Fruit fly (Drosophila melanogaster) whole organism, embryonic: ENCODE measurements around the gene Adh.

Experiments
- Blimp-1 ChIP-seq: fragments of 200-800 bp; sonication (Bioruptor generic); optimal IDR thresholded peaks from 3 replicates; lab custom pipeline; 2018; ENCODE audit warnings: missing biosample characterization, missing genetic modification characterization, mild to moderate bottlenecking, moderate library complexity, missing genetic modification reagents
- CG10959 ChIP-seq: fragments of 200-800 bp; sonication (Bioruptor generic); IDR thresholded peaks from 2 replicates; pipeline ENCODE4 v1.3.6; 2022; ENCODE audit warnings: missing biosample characterization, missing genetic modification characterization
- CG1233 ChIP-seq: fragments of 200-800 bp; sonication (Bioruptor generic); optimal IDR thresholded peaks from 4 replicates; lab custom pipeline; 2018; ENCODE audit warnings: missing biosample characterization, mild to moderate bottlenecking, missing genetic modification characterization
- CG14441 ChIP-seq: fragments of 200-800 bp; sonication (Bioruptor generic); IDR thresholded peaks from 2 replicates; pipeline ENCODE4 v1.3.6; 2022; ENCODE audit warnings: missing biosample characterization, missing genetic modification characterization
- CG17359 ChIP-seq: fragments of 200-800 bp; sonication (Bioruptor generic); optimal IDR thresholded peaks from 3 replicates; lab custom pipeline; 2018; ENCODE audit warnings: missing biosample characterization, mild to moderate bottlenecking, missing genetic modification characterization, moderate library complexity
- CG2199 ChIP-seq: fragments of 200-800 bp; sonication (Bioruptor generic); IDR thresholded peaks from 3 replicates; pipeline ENCODE4 v1.3.6; 2022; ENCODE audit warnings: missing biosample characterization, missing genetic modification characterization
- CG2678 ChIP-seq: fragments of 200-800 bp; sonication (Bioruptor generic); optimal IDR thresholded peaks from 3 replicates; lab custom pipeline; 2019; ENCODE audit warnings: missing biosample characterization, mild to moderate bottlenecking, missing genetic modification characterization, moderate library complexity
- CG2712 ChIP-seq: fragments of 200-800 bp; optimal IDR thresholded peaks from 3 replicates; lab custom pipeline; 2019; ENCODE audit warnings: missing biosample characterization, mild to moderate bottlenecking, missing genetic modification characterization, moderate library complexity
- CG34224 ChIP-seq: fragments of 200-800 bp; sonication (Bioruptor generic); IDR thresholded peaks from 3 replicates; pipeline ENCODE4 v1.3.6; 2022; ENCODE audit warnings: missing biosample characterization, missing genetic modification characterization; ENCODE audit not compliant: partially characterized antibody
- CG43689 ChIP-seq: fragments of 200-800 bp; sonication (Bioruptor generic); IDR thresholded peaks from 2 replicates; pipeline ENCODE4 v1.3.6; 2022; ENCODE audit warnings: missing biosample characterization, missing genetic modification characterization
- CG4404 ChIP-seq: fragments of 200-800 bp; sonication (Bioruptor generic); IDR thresholded peaks from 2 replicates; pipeline ENCODE4 v1.3.6; 2022; ENCODE audit warnings: missing biosample characterization, missing genetic modification characterization
- CG6175 ChIP-seq: fragments of 200-800 bp; sonication (Bioruptor generic); IDR thresholded peaks from 3 replicates; pipeline ENCODE4 v1.3.6; 2022; ENCODE audit warnings: missing biosample characterization, missing genetic modification characterization
- CG6254 ChIP-seq: fragments of 200-800 bp; sonication (Bioruptor generic); optimal IDR thresholded peaks from 3 replicates; lab custom pipeline; 2017; ENCODE audit warnings: mild to moderate bottlenecking, missing biosample characterization, missing genetic modification reagents, missing genetic modification characterization
- CG6854 ChIP-seq: fragments of 200-800 bp; sonication (Bioruptor generic); optimal IDR thresholded peaks from 3 replicates; lab custom pipeline; 2017; ENCODE audit warnings: missing biosample characterization, mild to moderate bottlenecking, missing genetic modification characterization
- CG8089 ChIP-seq: fragments of 200-800 bp; sonication (Bioruptor generic); optimal IDR thresholded peaks from 3 replicates; lab custom pipeline; 2016; ENCODE audit warnings: missing biosample characterization, missing genetic modification characterization
- CG8388 ChIP-seq: fragments of 200-800 bp; sonication (Bioruptor generic); optimal IDR thresholded peaks from 2 replicates; lab custom pipeline; 2019; ENCODE audit warnings: missing biosample characterization, mild to moderate bottlenecking, missing genetic modification characterization, moderate library complexity
- D19A ChIP-seq: fragments of 200-800 bp; optimal IDR thresholded peaks from 3 replicates; lab custom pipeline; 2019; ENCODE audit warnings: missing biosample characterization, mild to moderate bottlenecking, missing genetic modification characterization, moderate library complexity
- D19B ChIP-seq: fragments of 200-800 bp; sonication (Bioruptor generic); optimal IDR thresholded peaks from 2 replicates; lab custom pipeline; 2017; ENCODE audit warnings: missing biosample characterization, mild to moderate bottlenecking, missing genetic modification characterization
- Drgx ChIP-seq: fragments of 200-800 bp; sonication (Bioruptor generic); IDR thresholded peaks from 2 replicates; pipeline ENCODE4 v1.3.6; 2022; ENCODE audit warnings: missing biosample characterization, missing genetic modification characterization
- Ets65A ChIP-seq: fragments of 200-800 bp; sonication (Bioruptor generic); peaks from one replicate; lab custom pipeline; 2016; ENCODE audit warnings: missing biosample characterization, missing genetic modification characterization
- Lpt ChIP-seq: fragments of >200 bp; optimal IDR thresholded peaks from 2 replicates; lab custom pipeline; 2018; ENCODE audit warnings: missing biosample characterization, missing genetic modification characterization
- Med ChIP-seq: fragments of 200-800 bp; sonication (Bioruptor generic); peaks from one replicate; lab custom pipeline; 2016; ENCODE audit warnings: missing biosample characterization, missing genetic modification characterization, mild to moderate bottlenecking, inconsistent platforms, moderate library complexity
- Pdp1 ChIP-seq, 2 experiments: fragments of 200-800 bp; sonication (Bioruptor generic); optimal IDR thresholded peaks; 3 replicates each; lab custom pipeline; 2016; ENCODE audit warnings: missing biosample characterization in 2 of 2, missing genetic modification characterization in 2 of 2, mild to moderate bottlenecking in 1 of 2, moderate library complexity in 1 of 2
- Rx ChIP-seq: fragments of 200-800 bp; sonication (Bioruptor generic); IDR thresholded peaks from 2 replicates; pipeline ENCODE4 v1.3.6; 2022; ENCODE audit warnings: missing biosample characterization, missing genetic modification characterization
- Sox102F ChIP-seq: fragments of 200-800 bp; sonication (Bioruptor generic); optimal IDR thresholded peaks from 2 replicates; lab custom pipeline; 2018; ENCODE audit warnings: missing biosample characterization, mild to moderate bottlenecking, missing genetic modification characterization, moderate library complexity
- Xrp1 ChIP-seq: fragments of 200-800 bp; sonication (Bioruptor generic); IDR thresholded peaks from 2 replicates; pipeline ENCODE4 v1.3.6; 2022; ENCODE audit warnings: missing biosample characterization, missing genetic modification characterization
- az2 ChIP-seq: fragments of 200-800 bp; sonication (Bioruptor generic); optimal IDR thresholded peaks from 3 replicates; lab custom pipeline; 2016; ENCODE audit warnings: missing biosample characterization, missing genetic modification characterization
- bsh ChIP-seq, 2 experiments: fragments of 200-800 bp; sonication (Bioruptor generic); optimal IDR thresholded peaks; 2 replicates each; lab custom pipeline; 2017 to 2018; ENCODE audit warnings: mild to moderate bottlenecking in 2 of 2, missing biosample characterization in 2 of 2, missing genetic modification characterization in 2 of 2, moderate library complexity in 1 of 2
- cg ChIP-seq: fragments of 200-800 bp; sonication (Bioruptor generic); optimal IDR thresholded peaks from 3 replicates; lab custom pipeline; 2019; ENCODE audit warnings: missing biosample characterization, mild to moderate bottlenecking, missing genetic modification characterization, moderate library complexity
- dmrt99B ChIP-seq: fragments of 200-800 bp; sonication (Bioruptor generic); optimal IDR thresholded peaks from 2 replicates; lab custom pipeline; 2018; ENCODE audit warnings: missing biosample characterization, mild to moderate bottlenecking, missing genetic modification characterization, moderate library complexity
- ewg ChIP-seq: fragments of 200-800 bp; sonication (Bioruptor generic); optimal IDR thresholded peaks from 3 replicates; lab custom pipeline; 2017; ENCODE audit warnings: mild to moderate bottlenecking, missing biosample characterization, missing genetic modification reagents, missing genetic modification characterization
- fu2 ChIP-seq: fragments of 200-800 bp; sonication (Bioruptor generic); optimal IDR thresholded peaks from 2 replicates; lab custom pipeline; 2016; ENCODE audit warnings: missing biosample characterization, missing genetic modification characterization
- gem ChIP-seq: fragments of 200-800 bp; sonication (Bioruptor generic); optimal IDR thresholded peaks from 2 replicates; lab custom pipeline; 2019; ENCODE audit warnings: missing biosample characterization, mild to moderate bottlenecking, missing genetic modification characterization, moderate library complexity
- grn ChIP-seq: fragments of 200-800 bp; sonication (Bioruptor generic); optimal IDR thresholded peaks from 3 replicates; lab custom pipeline; 2017; ENCODE audit warnings: missing biosample characterization, missing genetic modification characterization
- ham ChIP-seq: fragments of 200-800 bp; sonication (Bioruptor generic); IDR thresholded peaks from 2 replicates; pipeline ENCODE4 v1.3.6; 2022; ENCODE audit warnings: missing biosample characterization, missing genetic modification characterization
- hb ChIP-seq: fragments of 200-800 bp; sonication (Bioruptor generic); IDR thresholded peaks from 3 replicates; pipeline ENCODE4 v1.3.6; 2022; ENCODE audit warnings: missing biosample characterization, missing genetic modification characterization; ENCODE audit not compliant: partially characterized antibody
- inv ChIP-seq: fragments of 200-800 bp; sonication (Bioruptor generic); IDR thresholded peaks from 2 replicates; pipeline ENCODE4 v1.3.6; 2022; ENCODE audit warnings: missing biosample characterization, missing genetic modification characterization; ENCODE audit not compliant: partially characterized antibody
- kni ChIP-seq: fragments of 200-800 bp; sonication (Bioruptor generic); optimal IDR thresholded peaks from 3 replicates; lab custom pipeline; 2017; ENCODE audit warnings: mild to moderate bottlenecking, missing biosample characterization, missing genetic modification reagents, missing genetic modification characterization
- peb ChIP-seq: fragments of 200-800 bp; sonication (Bioruptor generic); IDR thresholded peaks from 2 replicates; pipeline ENCODE4 v1.3.6; 2022; ENCODE audit warnings: missing biosample characterization, missing genetic modification characterization
- phol ChIP-seq: fragments of 200-800 bp; sonication (Bioruptor generic); optimal IDR thresholded peaks from 3 replicates; lab custom pipeline; 2018; ENCODE audit warnings: missing biosample characterization, mild to moderate bottlenecking, missing genetic modification characterization, moderate library complexity
- prd ChIP-seq, 3 experiments: fragments of >200 bp in 2 of 3; fragments of 200-800 bp in 1 of 3; sonication (Bioruptor generic) in 1 of 3; optimal IDR thresholded peaks in 2 of 3; IDR thresholded peaks in 1 of 3; 2 replicates in 2 of 3; 3 replicates in 1 of 3; pipeline versions ENCODE4 v1.3.6 to Lab custom; 2017 to 2022; ENCODE audit warnings: missing biosample characterization in 1 of 3, missing genetic modification characterization in 1 of 3
- sd ChIP-seq: fragments of 200-800 bp; sonication (Bioruptor generic); optimal IDR thresholded peaks from 3 replicates; lab custom pipeline; 2018; ENCODE audit warnings: missing biosample characterization, mild to moderate bottlenecking, missing genetic modification characterization, moderate library complexity
- sim ChIP-seq: fragments of 200-800 bp; sonication (Bioruptor generic); IDR thresholded peaks from 2 replicates; pipeline ENCODE4 v1.3.6; 2022; ENCODE audit warnings: missing biosample characterization, missing genetic modification characterization
- sisA ChIP-seq: fragments of 200-800 bp; sonication (Bioruptor generic); IDR thresholded peaks from 2 replicates; pipeline ENCODE4 v1.3.6; 2022; ENCODE audit warnings: missing biosample characterization, missing genetic modification characterization
- twi ChIP-seq: fragments of 200-800 bp; optimal IDR thresholded peaks from 2 replicates; lab custom pipeline; 2019; ENCODE audit warnings: missing biosample characterization, mild to moderate bottlenecking, missing genetic modification characterization, moderate library complexity
- unpg ChIP-seq: fragments of 200-800 bp; sonication (Bioruptor generic); optimal IDR thresholded peaks from 3 replicates; lab custom pipeline; 2018; ENCODE audit warnings: missing biosample characterization, mild to moderate bottlenecking, missing genetic modification characterization, moderate library complexity
- wor ChIP-seq: fragments of 200-800 bp; sonication (Bioruptor generic); IDR thresholded peaks from 2 replicates; pipeline ENCODE4 v1.3.6; 2022; ENCODE audit warnings: missing biosample characterization, missing genetic modification characterization
- zfh1 ChIP-seq: fragments of 200-800 bp; sonication (Bioruptor generic); IDR thresholded peaks from 3 replicates; pipeline ENCODE4 v1.3.6; 2022; ENCODE audit warnings: missing biosample characterization, missing genetic modification characterization

The Adh gene

dm6 chr2L:14651685-14652536 is 36.6 kb downstream of the Adh start:
- peak; percentile 39 for TF ChIP-seq dmrt99B (tag; lab: Kevin White, UChicago)
- no peak for TF ChIP-seq CG4404
- TF ChIP-seq Sox102F (GFP tag; lab: Kevin White, UChicago): peak; percentile 50
- no peak for TF ChIP-seq prd (optimal IDR thresholded peaks at IDR 0.05; lab: Kevin White, UChicago)
- TF ChIP-seq prd (GFP tag; IDR thresholded peaks at IDR 0.05; lab: Robert Waterston, UW): peak; percentile 22; the same call in 1 of the 3 replicates
- TF ChIP-seq CG6254 (GFP tag; lab: Kevin White, UChicago): peak; percentile 6
- TF ChIP-seq Blimp-1 (GFP tag; lab: Kevin White, UChicago): peak; percentile 98
- TF ChIP-seq hb (GFP tag; lab: Robert Waterston, UW): no peak
- no peak for TF ChIP-seq cg (GFP tag; lab: Kevin White, UChicago)
- TF ChIP-seq sisA (GFP tag; lab: Robert Waterston, UW): peak; percentile 20; the same call in 1 of the 2 replicates
- TF ChIP-seq Ets65A (GFP tag; lab: Kevin White, UChicago): peak; percentile 65
- no peak for TF ChIP-seq CG34224 (GFP tag; lab: Robert Waterston, UW)
- TF ChIP-seq kni: peak; percentile 29
- no peak for TF ChIP-seq CG1233 (GFP tag; lab: Kevin White, UChicago)
- peak; percentile 61 for TF ChIP-seq twi (tag; lab: Kevin White, UChicago)
- TF ChIP-seq ham (GFP tag; lab: Robert Waterston, UW): no peak
- TF ChIP-seq D19B: no peak
- TF ChIP-seq Drgx (GFP tag; lab: Robert Waterston, UW): peak; percentile 28
- TF ChIP-seq CG43689 (GFP tag; lab: Robert Waterston, UW): no peak
- TF ChIP-seq CG2199 (GFP tag; lab: Robert Waterston, UW): peak; percentile 77; the same call in 2 of the 3 replicates
- no peak for TF ChIP-seq peb (GFP tag; lab: Robert Waterston, UW)
- peak; percentile 36 for TF ChIP-seq CG17359
- no peak for TF ChIP-seq inv
- no peak for TF ChIP-seq CG8089
- peak; percentile 61 for TF ChIP-seq Med (GFP tag; lab: Kevin White, UChicago)
- TF ChIP-seq wor: no peak
- TF ChIP-seq Lpt (GFP tag; lab: Kevin White, UChicago): no peak
- TF ChIP-seq bsh (GFP tag; optimal IDR thresholded peaks at IDR 0.05; lab: Kevin White, UChicago): peak in 1 of 2 experiments; percentile 27
- TF ChIP-seq Xrp1 (GFP tag; lab: Robert Waterston, UW): peak; percentile 15; the same call in 1 of the 2 replicates
- TF ChIP-seq sd: peak; percentile 49
- TF ChIP-seq CG14441: no peak
- TF ChIP-seq D19A (tag; lab: Kevin White, UChicago): no peak
- peak; percentile 5 for TF ChIP-seq CG2678 (tag; lab: Kevin White, UChicago)
- peak; percentile 26 for TF ChIP-seq gem (tag; lab: Kevin White, UChicago)
- no peak for TF ChIP-seq CG6175 (GFP tag; lab: Robert Waterston, UW)
- TF ChIP-seq CG2712 (tag; lab: Kevin White, UChicago): peak; percentile 25
- TF ChIP-seq unpg (GFP tag; lab: Kevin White, UChicago): peak; percentile 8
- TF ChIP-seq CG6854 (GFP tag; lab: Kevin White, UChicago): no peak
- TF ChIP-seq Rx: no peak
- TF ChIP-seq CG8388 (GFP tag; lab: Kevin White, UChicago): peak; percentile 28
- TF ChIP-seq CG10959 (GFP tag; lab: Robert Waterston, UW): no peak
- peak; percentile 5 for TF ChIP-seq az2 (GFP tag; lab: Kevin White, UChicago)
- TF ChIP-seq grn (GFP tag; lab: Kevin White, UChicago): no peak
- 0 out of 2 replicates have a peak, but pooled peaks have one; percentile 20 for TF ChIP-seq sim (GFP tag; lab: Robert Waterston, UW)
- peak in 1 of 2 experiments; percentile 66 for TF ChIP-seq Pdp1 (GFP tag; optimal IDR thresholded peaks at IDR 0.05; lab: Kevin White, UChicago)
- peak; percentile 37 for TF ChIP-seq phol
- peak; percentile 2 for TF ChIP-seq ewg (GFP tag; lab: Kevin White, UChicago)
- TF ChIP-seq fu2 (GFP tag; lab: Kevin White, UChicago): no peak
- TF ChIP-seq zfh1: peak; percentile 50; the same call in 1 of the 3 replicates
